Worm (Caenorhabditis elegans) whole organism, L2 larva: ENCODE measurements around the gene col-141.

Source experiments
- C34F6.9 ChIP-seq: fragments of 150-350 bp; optimal IDR thresholded peaks from 2 replicates; lab custom pipeline; 2014; ENCODE audit warnings: missing biosample characterization, missing genetic modification characterization
- F13H6.1 ChIP-seq: sonication (generic microtip); optimal IDR thresholded peaks from 2 replicates; lab custom pipeline; 2016; ENCODE audit warnings: missing genetic modification characterization, missing compliant biosample characterization
- R02D3.7 ChIP-seq: fragments of 150-350 bp; optimal IDR thresholded peaks from 2 replicates; lab custom pipeline; 2014; ENCODE audit warnings: missing biosample characterization, missing genetic modification characterization
- alr-1 ChIP-seq: fragments of 150-350 bp; optimal IDR thresholded peaks from 2 replicates; lab custom pipeline; 2014; ENCODE audit warnings: missing biosample characterization, missing genetic modification characterization
- aly-2 ChIP-seq: fragments of 150-350 bp; optimal IDR thresholded peaks from 2 replicates; lab custom pipeline; 2014; ENCODE audit warnings: missing biosample characterization, missing genetic modification characterization
- ama-1 ChIP-seq: fragments of 150-350 bp; optimal IDR thresholded peaks from 2 replicates; lab custom pipeline; 2018; ENCODE audit warnings: inconsistent platforms
- blmp-1 ChIP-seq: sonication (generic microtip); optimal IDR thresholded peaks from 2 replicates; lab custom pipeline; 2017; ENCODE audit warnings: missing genetic modification characterization, mild to moderate bottlenecking, missing compliant biosample characterization, antibody characterized with exemption, moderate library complexity; ENCODE audit not compliant: insufficient read depth
- ceh-16 ChIP-seq: fragments of 150-350 bp; optimal IDR thresholded peaks from 2 replicates; lab custom pipeline; 2014; ENCODE audit warnings: missing biosample characterization, missing genetic modification characterization
- ceh-82 ChIP-seq: fragments of 150-350 bp; optimal IDR thresholded peaks from 2 replicates; lab custom pipeline; 2014; ENCODE audit warnings: missing biosample characterization, missing genetic modification characterization
- crh-2 ChIP-seq: sonication (generic microtip); optimal IDR thresholded peaks from 2 replicates; lab custom pipeline; 2017; ENCODE audit warnings: missing biosample characterization, missing genetic modification characterization
- egl-27 ChIP-seq: sonication (generic microtip); optimal IDR thresholded peaks from 3 replicates; lab custom pipeline; 2017; ENCODE audit warnings: missing biosample characterization, missing genetic modification reagents, missing genetic modification characterization
- elt-1 ChIP-seq: fragments of 150-350 bp; optimal IDR thresholded peaks from 2 replicates; lab custom pipeline; 2014; ENCODE audit warnings: missing biosample characterization, missing genetic modification characterization
- gmeb-1 ChIP-seq: fragments of 150-350 bp; optimal IDR thresholded peaks from 2 replicates; lab custom pipeline; 2014; ENCODE audit warnings: missing biosample characterization, missing genetic modification characterization
- lin-11 ChIP-seq: fragments of 150-350 bp; sonication (generic microtip); optimal IDR thresholded peaks from 2 replicates; lab custom pipeline; 2014; ENCODE audit warnings: missing biosample characterization, missing genetic modification characterization, inconsistent platforms, mixed read lengths
- lin-13 ChIP-seq: fragments of 150-350 bp; optimal IDR thresholded peaks from 2 replicates; lab custom pipeline; 2014; ENCODE audit warnings: missing biosample characterization, missing genetic modification reagents, missing genetic modification characterization
- lin-39 ChIP-seq: fragments of 150-350 bp; optimal IDR thresholded peaks from 2 replicates; lab custom pipeline; 2014; ENCODE audit warnings: missing biosample characterization, missing genetic modification reagents, missing genetic modification characterization
- lsy-2 ChIP-seq, 2 experiments: fragments of 150-350 bp in 1 of 2; sonication (generic microtip) in 1 of 2; optimal IDR thresholded peaks; 2 replicates each; lab custom pipeline; 2014 to 2017; ENCODE audit warnings: missing biosample characterization in 2 of 2, missing genetic modification characterization in 2 of 2
- mab-5 ChIP-seq: fragments of 150-350 bp; optimal IDR thresholded peaks from 2 replicates; lab custom pipeline; 2014; ENCODE audit warnings: missing biosample characterization, missing genetic modification characterization
- mbf-1 ChIP-seq: sonication (generic microtip); optimal IDR thresholded peaks from 2 replicates; lab custom pipeline; 2017; ENCODE audit warnings: missing biosample characterization, missing genetic modification characterization
- mdl-1 ChIP-seq, 2 experiments: fragments of 150-350 bp in 1 of 2; sonication (generic microtip) in 1 of 2; optimal IDR thresholded peaks; 2 replicates each; lab custom pipeline; 2017; ENCODE audit warnings: missing biosample characterization in 2 of 2, missing genetic modification characterization in 2 of 2
- nhr-12 ChIP-seq: fragments of 150-350 bp; optimal IDR thresholded peaks from 2 replicates; lab custom pipeline; 2014; ENCODE audit warnings: missing biosample characterization, missing genetic modification characterization
- nhr-129 ChIP-seq: fragments of 150-350 bp; optimal IDR thresholded peaks from 2 replicates; lab custom pipeline; 2014; ENCODE audit warnings: missing biosample characterization, missing genetic modification characterization
- nhr-23 ChIP-seq: fragments of 150-350 bp; optimal IDR thresholded peaks from 2 replicates; lab custom pipeline; 2014; ENCODE audit warnings: missing biosample characterization, missing genetic modification reagents, missing genetic modification characterization
- nhr-237 ChIP-seq: fragments of 150-350 bp; optimal IDR thresholded peaks from 2 replicates; lab custom pipeline; 2014; ENCODE audit warnings: missing biosample characterization, missing genetic modification characterization
- nhr-25 ChIP-seq: fragments of 150-350 bp; sonication (generic microtip); optimal IDR thresholded peaks from 3 replicates; lab custom pipeline; 2014; ENCODE audit warnings: missing biosample characterization, missing genetic modification characterization
- nhr-6 ChIP-seq: fragments of 150-350 bp; optimal IDR thresholded peaks from 2 replicates; lab custom pipeline; 2014; ENCODE audit warnings: missing biosample characterization, missing genetic modification characterization
- sem-4 ChIP-seq: fragments of 150-350 bp; optimal IDR thresholded peaks from 2 replicates; lab custom pipeline; 2014; ENCODE audit warnings: missing biosample characterization, missing genetic modification reagents, missing genetic modification characterization
- sma-3 ChIP-seq: sonication (generic microtip); optimal IDR thresholded peaks from 2 replicates; lab custom pipeline; 2016; ENCODE audit warnings: missing genetic modification reagents, missing genetic modification characterization, missing compliant biosample characterization
- sma-9 ChIP-seq, 2 experiments: fragments of 150-350 bp in 1 of 2; sonication (generic microtip) in 1 of 2; optimal IDR thresholded peaks; 2 replicates each; lab custom pipeline; 2014 to 2016; ENCODE audit warnings: missing genetic modification characterization in 2 of 2, mild to moderate bottlenecking in 1 of 2, missing biosample characterization in 1 of 2, missing compliant biosample characterization in 1 of 2, missing genetic modification reagents in 1 of 2, moderate library complexity in 1 of 2
- snpc-4 ChIP-seq: fragments of 150-350 bp; optimal IDR thresholded peaks from 2 replicates; lab custom pipeline; 2014; ENCODE audit warnings: missing biosample characterization, missing genetic modification characterization
- unc-39 ChIP-seq: fragments of 150-350 bp; optimal IDR thresholded peaks from 2 replicates; lab custom pipeline; 2014; ENCODE audit warnings: missing biosample characterization, missing genetic modification characterization
- unc-55 ChIP-seq: fragments of 150-350 bp; sonication (generic microtip); optimal IDR thresholded peaks from 3 replicates; lab custom pipeline; 2014; ENCODE audit warnings: missing biosample characterization, missing genetic modification reagents, missing genetic modification characterization
- unc-62 ChIP-seq: fragments of 150-350 bp; optimal IDR thresholded peaks from 2 replicates; lab custom pipeline; 2014; ENCODE audit warnings: missing biosample characterization, missing genetic modification reagents, missing genetic modification characterization
- zag-1 ChIP-seq: fragments of 150-350 bp; optimal IDR thresholded peaks from 2 replicates; lab custom pipeline; 2014; ENCODE audit warnings: missing biosample characterization, missing genetic modification characterization
- ztf-1 ChIP-seq: fragments of 200-800 bp; sonication (Bioruptor generic); conservative IDR thresholded peaks from 2 replicates; pipeline ENCODE4 v1.3.6; 2022; ENCODE audit warnings: missing genetic modification characterization, missing compliant biosample characterization
- ztf-4 ChIP-seq: fragments of 150-350 bp; optimal IDR thresholded peaks from 2 replicates; lab custom pipeline; 2014; ENCODE audit warnings: missing biosample characterization, missing genetic modification characterization

Gene col-141

DNA sequence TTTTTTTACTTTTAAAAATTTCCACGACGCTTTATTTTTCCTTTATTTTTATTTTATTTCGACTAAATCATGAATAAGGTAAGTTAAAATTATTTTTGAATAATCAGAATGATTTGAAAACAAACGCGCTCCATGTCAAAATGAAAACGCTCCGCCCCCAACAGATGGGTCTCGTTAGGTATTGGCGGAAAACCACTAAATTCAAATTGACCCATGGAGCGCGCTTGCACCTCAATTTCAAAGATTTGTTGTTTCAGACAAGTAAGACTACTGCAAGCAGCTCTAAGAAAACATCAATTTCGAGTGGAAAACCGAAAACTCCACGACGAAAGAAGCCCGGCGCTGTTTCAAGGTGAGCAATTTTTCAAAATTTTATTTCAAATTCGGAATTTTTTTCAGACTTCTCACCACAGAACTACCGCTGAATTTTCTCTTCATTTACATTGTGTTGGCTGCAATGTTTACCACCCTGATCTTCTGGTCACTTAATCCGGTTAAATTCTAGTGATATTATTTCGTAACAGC lies 41.5 kb upstream of the col-141 start, which contains the start of gene ZC404.2:
ZC404.2 (plus strand) TSS at position 47 of the 525 bp plus-strand sequence.
- TF ChIP-seq blmp-1 (tag; lab: Kevin White, UChicago) (no peak), nhr-12 (no peak), mdl-1 (tag; optimal IDR thresholded peaks at IDR 0.05; lab: Kevin White, UChicago) (no peak), lin-11 (tag; lab: Kevin White, UChicago) (no peak), lin-13 (no peak), nhr-237 (tag; lab: Kevin White, UChicago) (no peak), nhr-23 (no peak), nhr-6 (tag; lab: Kevin White, UChicago) (no peak), ceh-82 (tag; lab: Kevin White, UChicago) (no peak), mbf-1 (tag; lab: Kevin White, UChicago) (no peak)
- TF ChIP-seq, all 48 proteins: peak for 0

DNA sequence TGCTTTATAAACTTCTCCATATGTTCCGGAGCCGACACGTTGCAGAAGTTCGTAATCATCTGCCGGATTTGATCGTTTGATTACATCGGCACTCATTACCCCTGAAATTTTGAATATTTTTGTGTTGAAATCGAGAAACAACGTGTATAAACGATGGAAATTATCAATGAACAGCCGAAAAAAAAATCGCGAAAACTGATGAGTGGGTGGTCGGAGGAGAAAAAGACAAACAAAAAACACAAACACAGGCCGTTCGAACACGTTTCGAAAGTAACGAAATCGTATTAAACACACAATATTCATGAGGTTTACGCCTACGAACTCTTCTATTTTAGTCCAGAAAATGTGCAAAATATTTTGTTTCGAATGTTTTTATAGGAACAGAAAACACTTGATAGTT lies 36.9 kb upstream of the col-141 start, which contains the start of gene gck-2:
gck-2 (minus strand) TSS at position 101 of the 400 bp plus-strand sequence.
- TF ChIP-seq lsy-2 (tag; optimal IDR thresholded peaks at IDR 0.05; lab: Kevin White, UChicago): no peak
- TF ChIP-seq sma-9 (GFP tag; optimal IDR thresholded peaks at IDR 0.05; lab: Kevin White, UChicago): no peak
- TF ChIP-seq sma-9 (tag; optimal IDR thresholded peaks at IDR 0.05; lab: Kevin White, UChicago): no peak
- TF ChIP-seq alr-1 (tag; lab: Kevin White, UChicago): no peak
- TF ChIP-seq gmeb-1: no peak
- no peak for TF ChIP-seq nhr-6 (tag; lab: Kevin White, UChicago)
- no peak for TF ChIP-seq lin-39 (tag; lab: Kevin White, UChicago)
- TF ChIP-seq aly-2 (tag; lab: Kevin White, UChicago): no peak
- TF ChIP-seq unc-55: no peak
- TF ChIP-seq C34F6.9 (tag; lab: Kevin White, UChicago): no peak
- TF ChIP-seq nhr-12: no peak
- no peak for TF ChIP-seq ztf-4 (tag; lab: Kevin White, UChicago)
- TF ChIP-seq nhr-129 (tag; lab: Kevin White, UChicago): no peak
- no peak for TF ChIP-seq sma-3 (GFP tag; lab: Kevin White, UChicago)
- TF ChIP-seq F13H6.1 (tag; lab: Kevin White, UChicago): no peak
- TF ChIP-seq egl-27 (tag; lab: Kevin White, UChicago): no peak

DNA sequence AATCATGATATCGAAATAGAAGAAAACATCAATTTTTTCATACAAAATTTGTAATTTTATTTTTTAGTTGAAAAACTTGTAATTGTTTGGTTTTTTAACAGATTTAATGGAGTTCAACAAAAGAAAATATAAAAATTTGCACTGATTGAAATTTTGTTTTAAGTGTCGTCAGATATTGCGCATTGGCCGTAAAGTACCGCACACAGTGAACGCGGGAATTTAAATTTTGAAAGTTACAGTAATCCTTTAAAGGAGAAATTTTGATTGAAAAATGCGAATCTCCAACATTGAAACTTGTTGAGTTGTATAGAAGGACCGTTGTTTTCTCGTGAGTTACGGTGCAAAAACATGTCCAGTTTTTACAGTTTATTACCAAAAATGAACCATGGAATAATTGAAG lies 36.5 kb upstream of the col-141 start:
- TF ChIP-seq zag-1 (tag; lab: Kevin White, UChicago) (no peak), lsy-2 (tag; optimal IDR thresholded peaks at IDR 0.05; lab: Kevin White, UChicago) (peak in 1 of 2 experiments; percentile 27)

DNA sequence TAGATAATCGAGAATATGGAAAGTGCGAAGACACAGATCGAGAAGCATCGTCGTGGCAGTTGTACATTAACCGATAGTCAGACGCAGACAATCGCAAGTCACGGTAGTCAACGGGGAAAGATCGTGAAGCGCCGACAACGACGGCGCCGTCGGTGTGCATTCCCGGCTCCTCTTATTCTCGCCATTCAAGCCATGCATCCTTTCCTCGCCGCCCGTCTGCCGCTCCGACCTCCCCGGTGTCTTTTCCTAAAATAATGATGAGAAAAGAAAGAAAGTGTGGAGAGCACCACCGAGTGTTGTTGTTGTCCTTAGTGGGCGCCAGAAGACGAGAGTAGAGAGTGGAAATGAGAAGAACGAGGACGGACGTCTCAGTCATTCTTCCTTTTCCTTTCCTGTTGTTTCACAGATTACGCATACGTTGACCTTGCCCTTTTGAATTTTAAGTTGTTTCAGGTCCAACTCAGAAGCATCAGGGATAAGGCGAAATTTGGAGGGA lies 35.7 kb upstream of the col-141 start, which contains the start of gene ZC404.1:
ZC404.1 (plus strand) TSS at position 446 of the 496 bp plus-strand sequence.
- TF ChIP-seq egl-27 (tag; lab: Kevin White, UChicago): no peak
- TF ChIP-seq snpc-4 (tag; lab: Kevin White, UChicago): peak; percentile 62
- peak; percentile 27 for TF ChIP-seq ceh-16 (tag; lab: Kevin White, UChicago)
- TF ChIP-seq unc-55: peak; percentile 38
- no peak for TF ChIP-seq mdl-1 (tag; optimal IDR thresholded peaks at IDR 0.05; lab: Kevin White, UChicago)
- peak; percentile 6 for TF ChIP-seq nhr-129 (tag; lab: Kevin White, UChicago)
- no peak for TF ChIP-seq nhr-12
- no peak for TF ChIP-seq sma-3 (GFP tag; lab: Kevin White, UChicago)
- TF ChIP-seq lin-39 (tag; lab: Kevin White, UChicago): no peak
- peak; percentile 34 for TF ChIP-seq F13H6.1 (tag; lab: Kevin White, UChicago)
- TF ChIP-seq lin-11 (tag; lab: Kevin White, UChicago): no peak
- TF ChIP-seq ama-1: no peak
- TF ChIP-seq, all 48 proteins: peak for 5

DNA sequence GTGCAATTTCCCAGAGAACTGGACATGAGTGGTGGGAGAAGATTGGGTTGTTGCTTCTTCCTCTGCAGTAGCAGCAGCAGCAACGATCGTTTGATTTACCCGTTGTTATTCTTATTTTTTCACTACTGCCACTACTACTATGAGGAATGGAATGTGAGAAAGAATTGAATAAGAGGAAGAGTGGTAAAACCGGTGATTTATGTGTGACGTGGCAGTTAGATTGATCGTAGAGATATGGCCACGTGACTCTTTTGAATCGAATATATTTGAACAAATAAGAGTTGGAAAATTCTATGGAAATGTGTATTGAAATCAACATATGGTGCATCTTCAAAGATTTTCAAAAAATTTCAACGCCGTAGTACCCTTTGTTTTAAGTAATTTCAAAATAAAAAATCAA lies 33.2 kb upstream of the col-141 start:
- no peak for TF ChIP-seq sma-3 (GFP tag; lab: Kevin White, UChicago)
- TF ChIP-seq unc-39 (tag; lab: Kevin White, UChicago): no peak
- no peak for TF ChIP-seq ztf-1
- peak; percentile 7 for TF ChIP-seq C34F6.9 (tag; lab: Kevin White, UChicago)
- no peak for TF ChIP-seq elt-1 (tag; lab: Kevin White, UChicago)
- no peak for TF ChIP-seq unc-62
- no peak for TF ChIP-seq blmp-1 (tag; lab: Kevin White, UChicago)
- no peak for TF ChIP-seq egl-27 (tag; lab: Kevin White, UChicago)
- TF ChIP-seq zag-1 (tag; lab: Kevin White, UChicago): no peak
- no peak for TF ChIP-seq sem-4 (tag; lab: Kevin White, UChicago)
- TF ChIP-seq nhr-129 (tag; lab: Kevin White, UChicago): no peak
- no peak for TF ChIP-seq nhr-23
- no peak for TF ChIP-seq mab-5 (tag; lab: Kevin White, UChicago)
- peak; percentile 83 for TF ChIP-seq crh-2 (tag; lab: Kevin White, UChicago)
- TF ChIP-seq nhr-25 (tag; lab: Kevin White, UChicago): no peak
- no peak for TF ChIP-seq R02D3.7
